Fruit fly (Drosophila melanogaster) whole organism, prepupa: ENCODE data around the gene Exo70.

ENCODE experiments used
- Blimp-1 ChIP-seq: fragments of 200-800 bp; sonication (Bioruptor generic); optimal IDR thresholded peaks from 3 replicates; lab custom pipeline; 2017; ENCODE audit warnings: missing biosample characterization, missing genetic modification characterization, mild to moderate bottlenecking, moderate library complexity, missing genetic modification reagents
- CG10631 ChIP-seq: fragments of 200-800 bp; sonication (Bioruptor generic); optimal IDR thresholded peaks from 2 replicates; lab custom pipeline; 2016; ENCODE audit warnings: missing biosample characterization, missing genetic modification characterization
- CG10669 ChIP-seq: fragments of 200-800 bp; sonication (Bioruptor generic); optimal IDR thresholded peaks from 3 replicates; lab custom pipeline; 2018; ENCODE audit warnings: missing biosample characterization, mild to moderate bottlenecking, missing genetic modification characterization, moderate library complexity
- CG11294 ChIP-seq: fragments of 200-800 bp; sonication (Bioruptor generic); IDR thresholded peaks from 2 replicates; pipeline ENCODE4 v1.3.6; 2022; ENCODE audit warnings: missing biosample characterization, missing genetic modification characterization
- CG11762 ChIP-seq: fragments of 200-800 bp; sonication (Bioruptor generic); optimal IDR thresholded peaks from 3 replicates; lab custom pipeline; 2016; ENCODE audit warnings: missing biosample characterization, missing genetic modification characterization; ENCODE audit not compliant: insufficient read depth
- CG11902 ChIP-seq: fragments of 200-800 bp; sonication (Bioruptor generic); optimal IDR thresholded peaks from 3 replicates; lab custom pipeline; 2016; ENCODE audit warnings: missing biosample characterization, missing genetic modification characterization
- CG15336 ChIP-seq: fragments of 200-800 bp; sonication (Bioruptor generic); IDR thresholded peaks from 2 replicates; pipeline ENCODE4 v1.3.6; 2022; ENCODE audit warnings: missing biosample characterization, missing genetic modification characterization
- CG16779 ChIP-seq: fragments of 200-800 bp; sonication (Bioruptor generic); optimal IDR thresholded peaks from 3 replicates; lab custom pipeline; 2017; ENCODE audit warnings: missing biosample characterization, mild to moderate bottlenecking, missing genetic modification characterization
- CG3032 ChIP-seq: fragments of 200-800 bp; optimal IDR thresholded peaks from 2 replicates; lab custom pipeline; 2019; ENCODE audit warnings: missing biosample characterization, mild to moderate bottlenecking, missing genetic modification characterization, moderate library complexity
- CG31627 ChIP-seq: fragments of 200-800 bp; sonication (Bioruptor generic); optimal IDR thresholded peaks from 3 replicates; lab custom pipeline; 2016; ENCODE audit warnings: missing biosample characterization, missing genetic modification characterization
- CG34406 ChIP-seq: fragments of 200-800 bp; sonication (Bioruptor generic); optimal IDR thresholded peaks from 3 replicates; lab custom pipeline; 2016; ENCODE audit warnings: missing biosample characterization, missing genetic modification characterization
- CG3919 ChIP-seq: fragments of 200-800 bp; sonication (Bioruptor generic); optimal IDR thresholded peaks from 3 replicates; lab custom pipeline; 2016; ENCODE audit warnings: missing biosample characterization, missing genetic modification characterization
- CG4318 ChIP-seq: fragments of 200-800 bp; sonication (Bioruptor generic); optimal IDR thresholded peaks from 3 replicates; lab custom pipeline; 2017; ENCODE audit warnings: missing biosample characterization, mild to moderate bottlenecking, missing genetic modification characterization
- CG6163 ChIP-seq: fragments of 200-800 bp; sonication (Bioruptor generic); IDR thresholded peaks from 3 replicates; pipeline ENCODE4 v1.3.6; 2022; ENCODE audit warnings: missing biosample characterization, missing genetic modification characterization
- CG6276 ChIP-seq: fragments of 200-800 bp; sonication (Bioruptor generic); optimal IDR thresholded peaks from 2 replicates; lab custom pipeline; 2017; ENCODE audit warnings: missing biosample characterization, mild to moderate bottlenecking, missing genetic modification characterization
- CG6792 ChIP-seq: fragments of 200-800 bp; sonication (Bioruptor generic); optimal IDR thresholded peaks from 3 replicates; lab custom pipeline; 2016; ENCODE audit warnings: missing biosample characterization, missing genetic modification characterization
- CG6808 ChIP-seq: fragments of 200-800 bp; sonication (Bioruptor generic); optimal IDR thresholded peaks from 3 replicates; lab custom pipeline; 2017; ENCODE audit warnings: missing biosample characterization, missing genetic modification characterization, mild to moderate bottlenecking, moderate library complexity, missing genetic modification reagents
- CG6854 ChIP-seq: fragments of 200-800 bp; sonication (Bioruptor generic); optimal IDR thresholded peaks from 2 replicates; lab custom pipeline; 2017; ENCODE audit warnings: missing biosample characterization, mild to moderate bottlenecking, missing genetic modification characterization
- CG7368 ChIP-seq: fragments of 200-800 bp; sonication (Bioruptor generic); optimal IDR thresholded peaks from 3 replicates; lab custom pipeline; 2016; ENCODE audit warnings: missing biosample characterization, missing genetic modification characterization
- CG8119 ChIP-seq: fragments of 200-800 bp; sonication (Bioruptor generic); IDR thresholded peaks from 3 replicates; pipeline ENCODE4 v1.3.6; 2022; ENCODE audit warnings: missing biosample characterization, missing genetic modification characterization
- CG8319 ChIP-seq: fragments of 200-800 bp; sonication (Bioruptor generic); optimal IDR thresholded peaks from 3 replicates; lab custom pipeline; 2016; ENCODE audit warnings: missing biosample characterization, missing genetic modification characterization
- CG8632 ChIP-seq: fragments of 200-800 bp; sonication (Bioruptor generic); optimal IDR thresholded peaks from 3 replicates; lab custom pipeline; 2016; ENCODE audit warnings: missing biosample characterization, missing genetic modification characterization
- CG9139 ChIP-seq: fragments of 200-800 bp; sonication (Bioruptor generic); optimal IDR thresholded peaks from 3 replicates; lab custom pipeline; 2017; ENCODE audit warnings: missing biosample characterization, mild to moderate bottlenecking, missing genetic modification characterization
- Eip75B ChIP-seq: fragments of 200-800 bp; sonication (Bioruptor generic); optimal IDR thresholded peaks from 3 replicates; lab custom pipeline; 2016; ENCODE audit warnings: missing biosample characterization, missing genetic modification characterization
- Eip78C ChIP-seq: fragments of 200-800 bp; sonication (Bioruptor generic); peaks from one replicate; lab custom pipeline; 2016; ENCODE audit warnings: missing biosample characterization, missing genetic modification characterization
- Eip93F ChIP-seq: fragments of 200-800 bp; sonication (Bioruptor generic); optimal IDR thresholded peaks from 2 replicates; lab custom pipeline; 2016; ENCODE audit warnings: missing biosample characterization, mild to moderate bottlenecking, missing genetic modification characterization
- Ets96B ChIP-seq: fragments of 200-800 bp; optimal IDR thresholded peaks from 2 replicates; lab custom pipeline; 2019; ENCODE audit warnings: missing biosample characterization, mild to moderate bottlenecking, missing genetic modification characterization, moderate library complexity
- Gug ChIP-seq: fragments of 200-800 bp; sonication (Bioruptor generic); IDR thresholded peaks from 2 replicates; pipeline ENCODE4 v1.3.6; 2022; ENCODE audit warnings: missing biosample characterization, missing genetic modification characterization
- Hr38 ChIP-seq: sonication (Bioruptor generic); optimal IDR thresholded peaks from 2 replicates; lab custom pipeline; 2016; ENCODE audit warnings: missing biosample characterization, missing genetic modification characterization
- Hr4 ChIP-seq: fragments of 200-800 bp; sonication (Bioruptor generic); optimal IDR thresholded peaks from 3 replicates; lab custom pipeline; 2016; ENCODE audit warnings: missing biosample characterization, missing genetic modification characterization
- Met ChIP-seq: fragments of 200-800 bp; sonication (Bioruptor generic); optimal IDR thresholded peaks from 3 replicates; lab custom pipeline; 2016; ENCODE audit warnings: missing biosample characterization, missing genetic modification characterization
- Smox ChIP-seq: fragments of 200-800 bp; sonication (Bioruptor generic); optimal IDR thresholded peaks from 3 replicates; lab custom pipeline; 2016; ENCODE audit warnings: missing biosample characterization, missing genetic modification characterization
- Sox102F ChIP-seq: fragments of 200-800 bp; sonication (Bioruptor generic); optimal IDR thresholded peaks from 2 replicates; lab custom pipeline; 2016; ENCODE audit warnings: missing biosample characterization, mild to moderate bottlenecking, missing genetic modification characterization
- Sox14 ChIP-seq: fragments of 200-800 bp; sonication (Bioruptor generic); optimal IDR thresholded peaks from 3 replicates; lab custom pipeline; 2016; ENCODE audit warnings: missing biosample characterization, missing genetic modification characterization
- Sox15 ChIP-seq: fragments of 200-800 bp; sonication (Bioruptor generic); optimal IDR thresholded peaks from 3 replicates; lab custom pipeline; 2016; ENCODE audit warnings: missing biosample characterization, missing genetic modification characterization
- achi ChIP-seq: fragments of 200-800 bp; sonication (Bioruptor generic); optimal IDR thresholded peaks from 3 replicates; lab custom pipeline; 2016; ENCODE audit warnings: missing biosample characterization, missing genetic modification characterization
- cyc ChIP-seq: fragments of 200-800 bp; sonication (Bioruptor generic); optimal IDR thresholded peaks from 3 replicates; lab custom pipeline; 2016; ENCODE audit warnings: missing biosample characterization, missing genetic modification characterization
- dac ChIP-seq: fragments of 200-800 bp; sonication (Bioruptor generic); optimal IDR thresholded peaks from 2 replicates; lab custom pipeline; 2017; ENCODE audit warnings: missing biosample characterization, mild to moderate bottlenecking, missing genetic modification characterization
- dsx ChIP-seq: fragments of 200-800 bp; optimal IDR thresholded peaks from 3 replicates; lab custom pipeline; 2019; ENCODE audit warnings: missing biosample characterization, mild to moderate bottlenecking, missing genetic modification characterization, moderate library complexity; ENCODE audit not compliant: poor library complexity, severe bottlenecking
- eg ChIP-seq: fragments of 200-800 bp; sonication (Bioruptor generic); IDR thresholded peaks from 3 replicates; pipeline ENCODE4 v1.3.6; 2022; ENCODE audit warnings: missing biosample characterization, missing genetic modification characterization
- esn ChIP-seq: fragments of 200-800 bp; sonication (Bioruptor generic); optimal IDR thresholded peaks from 2 replicates; lab custom pipeline; 2016; ENCODE audit warnings: missing biosample characterization, mild to moderate bottlenecking, missing genetic modification characterization, moderate library complexity
- fd59A ChIP-seq: fragments of 200-800 bp; sonication (Bioruptor generic); optimal IDR thresholded peaks from 2 replicates; lab custom pipeline; 2017; ENCODE audit warnings: missing biosample characterization, mild to moderate bottlenecking, missing genetic modification characterization, missing genetic modification reagents
- fkh ChIP-seq: fragments of 200-800 bp; sonication (Bioruptor generic); optimal IDR thresholded peaks from 3 replicates; lab custom pipeline; 2017; ENCODE audit warnings: missing biosample characterization, mild to moderate bottlenecking, missing genetic modification characterization, moderate library complexity
- lz ChIP-seq: fragments of 200-800 bp; sonication (Bioruptor generic); optimal IDR thresholded peaks from 3 replicates; lab custom pipeline; 2016; ENCODE audit warnings: missing biosample characterization, missing genetic modification characterization
- pdm3 ChIP-seq: fragments of 200-800 bp; sonication (Bioruptor generic); optimal IDR thresholded peaks from 3 replicates; lab custom pipeline; 2016; ENCODE audit warnings: missing biosample characterization, missing genetic modification characterization
- salr ChIP-seq, 2 experiments: fragments of 200-800 bp; sonication (Bioruptor generic); optimal IDR thresholded peaks; 3 replicates each; lab custom pipeline; 2016 to 2018; ENCODE audit warnings: missing biosample characterization in 2 of 2, missing genetic modification characterization in 2 of 2, mild to moderate bottlenecking in 1 of 2
- spab ChIP-seq: fragments of 200-800 bp; sonication (Bioruptor generic); optimal IDR thresholded peaks from 2 replicates; lab custom pipeline; 2017; ENCODE audit warnings: missing biosample characterization, mild to moderate bottlenecking, missing genetic modification characterization, missing genetic modification reagents
- ss ChIP-seq, 2 experiments: fragments of 200-800 bp; sonication (Bioruptor generic); optimal IDR thresholded peaks; 2 replicates in 1 of 2; 3 replicates in 1 of 2; lab custom pipeline; 2017 to 2018; ENCODE audit warnings: mild to moderate bottlenecking in 2 of 2, missing biosample characterization in 2 of 2, missing genetic modification characterization in 2 of 2, moderate library complexity in 1 of 2
- vri ChIP-seq: fragments of 200-800 bp; sonication (Bioruptor generic); optimal IDR thresholded peaks from 3 replicates; lab custom pipeline; 2016; ENCODE audit warnings: missing biosample characterization, mild to moderate bottlenecking, missing genetic modification characterization

Gene Exo70

DNA sequence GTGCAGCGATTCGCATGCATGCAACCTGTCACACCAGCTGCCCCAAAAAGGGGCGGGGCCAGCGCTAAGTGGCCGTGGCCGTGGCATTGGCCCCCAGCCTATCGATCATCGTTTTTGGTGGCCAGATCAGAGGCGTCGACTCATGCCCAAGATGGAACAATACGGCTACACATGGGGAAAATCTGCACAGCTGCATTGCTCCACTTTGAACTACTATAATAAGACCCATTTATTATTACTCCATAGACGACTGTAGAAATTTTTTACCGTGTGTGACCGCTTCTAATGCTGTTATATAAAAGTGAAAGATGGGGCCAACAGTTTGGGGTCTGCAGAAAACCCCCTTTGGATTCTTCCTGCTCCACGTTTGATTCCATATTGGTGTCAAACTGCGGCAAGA, 27.7 kb upstream of the Exo70 start (continued):
- TF ChIP-seq CG6854 (GFP tag; lab: Kevin White, UChicago) (no peak), CG31627 (no peak), salr (GFP tag; optimal IDR thresholded peaks at IDR 0.05; lab: Kevin White, UChicago) (peak in 1 of 2 experiments; percentile 59), CG6792 (GFP tag; lab: Kevin White, UChicago) (no peak), esn (GFP tag; lab: Kevin White, UChicago) (no peak), ss (GFP tag; optimal IDR thresholded peaks at IDR 0.05; lab: Kevin White, UChicago) (peak in 1 of 2 experiments; percentile 38), CG3919 (no peak), CG4318 (peak; percentile 59), Sox15 (GFP tag; lab: Kevin White, UChicago) (no peak), achi (GFP tag; lab: Kevin White, UChicago) (peak; percentile 27), cyc (GFP tag; lab: Kevin White, UChicago) (no peak), Eip78C (GFP tag; lab: Kevin White, UChicago) (peak; percentile 59), pdm3 (GFP tag; lab: Kevin White, UChicago) (peak; percentile 23), CG34406 (GFP tag; lab: Kevin White, UChicago) (no peak), Sox102F (GFP tag; lab: Kevin White, UChicago) (no peak), spab (GFP tag; lab: Kevin White, UChicago) (no peak), fkh (GFP tag; lab: Kevin White, UChicago) (no peak), CG6808 (no peak), CG3032 (no peak), CG8632 (no peak), Hr38 (GFP tag; lab: Kevin White, UChicago) (no peak), Gug (GFP tag; lab: Robert Waterston, UW) (no peak), CG6163 (no peak), Sox14 (no peak)

- peak; percentile 62 for TF ChIP-seq Gug (GFP tag; lab: Robert Waterston, UW)
- TF ChIP-seq CG6808, result peak; percentile 85
- TF ChIP-seq CG11762 (GFP tag; lab: Kevin White, UChicago), result peak; percentile 85
- peak; percentile 28 for TF ChIP-seq CG6854 (GFP tag; lab: Kevin White, UChicago)
- peak; percentile 54 for TF ChIP-seq dac (GFP tag; lab: Kevin White, UChicago)
- TF ChIP-seq CG8119 (GFP tag; lab: Robert Waterston, UW), result peak; percentile 82
- TF ChIP-seq Ets96B (tag; lab: Kevin White, UChicago), result peak; percentile 68
- TF ChIP-seq CG11902 (GFP tag; lab: Kevin White, UChicago), result peak; percentile 81
- peak; percentile 69 for TF ChIP-seq CG8319 (GFP tag; lab: Kevin White, UChicago)
- TF ChIP-seq CG16779 (tag; lab: Kevin White, UChicago), result peak; percentile 73
- peak; percentile 83 for TF ChIP-seq CG34406 (GFP tag; lab: Kevin White, UChicago)
- peak; percentile 83 for TF ChIP-seq CG8632
- peak; percentile 97 for TF ChIP-seq Eip78C (GFP tag; lab: Kevin White, UChicago)
- peak; percentile 48 for TF ChIP-seq Blimp-1 (GFP tag; lab: Kevin White, UChicago)
- TF ChIP-seq lz (GFP tag; lab: Kevin White, UChicago), result peak; percentile 60
- peak; percentile 87 for TF ChIP-seq pdm3 (GFP tag; lab: Kevin White, UChicago)
- peak; percentile 82 for TF ChIP-seq esn (GFP tag; lab: Kevin White, UChicago)
- TF ChIP-seq salr (GFP tag; optimal IDR thresholded peaks at IDR 0.05; lab: Kevin White, UChicago), result peak; percentile 61 to 87
- TF ChIP-seq CG7368 (GFP tag; lab: Kevin White, UChicago), result peak; percentile 78
- peak; percentile 60 for TF ChIP-seq eg (GFP tag; lab: Robert Waterston, UW)
- TF ChIP-seq Sox14, result peak; percentile 86
- TF ChIP-seq Smox, result peak; percentile 68
- peak; percentile 56 for TF ChIP-seq CG9139
- TF ChIP-seq Eip75B (GFP tag; lab: Kevin White, UChicago), result peak; percentile 88
- peak; percentile 83 for TF ChIP-seq CG10631
- TF ChIP-seq CG3919, result peak; percentile 88
- TF ChIP-seq vri (GFP tag; lab: Kevin White, UChicago), result peak; percentile 20
- TF ChIP-seq CG6276, result peak; percentile 77
- TF ChIP-seq Eip93F (GFP tag; lab: Kevin White, UChicago), result no peak
- peak; percentile 68 for TF ChIP-seq CG31627
- TF ChIP-seq fd59A, result peak; percentile 78
- TF ChIP-seq CG10669 (GFP tag; lab: Kevin White, UChicago), result peak; percentile 84
- TF ChIP-seq dsx, result peak; percentile 70
- TF ChIP-seq Hr4 (GFP tag; lab: Kevin White, UChicago), result peak; percentile 81
- peak; percentile 85 for TF ChIP-seq CG15336
- TF ChIP-seq CG11294, result peak; percentile 16; the same call in 1 of the 2 replicates
- TF ChIP-seq Met, result peak; percentile 77
Observed at dm6 chr3L:8385055-8385454, 26.6 kb upstream of the Exo70 start.
